Fruit fly (Drosophila melanogaster) whole organism, embryonic: ENCODE measurements around the gene CG4653.
A peak's percentile ranks its signal among the peaks of the same experiment; 100 is the strongest.

Source experiments
- Aef1 ChIP-seq: fragments of 200-800 bp; sonication (Bioruptor generic); IDR thresholded peaks from 3 replicates; pipeline ENCODE4 v1.3.6; 2022; ENCODE audit warnings: missing biosample characterization, missing genetic modification characterization
- Bdp1 ChIP-seq: fragments of 200-800 bp; sonication (Bioruptor generic); optimal IDR thresholded peaks from 3 replicates; lab custom pipeline; 2016; ENCODE audit warnings: missing biosample characterization, missing genetic modification characterization
- CG11398 ChIP-seq: fragments of 200-800 bp; sonication (Bioruptor generic); optimal IDR thresholded peaks from 2 replicates; lab custom pipeline; 2016; ENCODE audit warnings: missing biosample characterization, missing genetic modification characterization
- CG11504 ChIP-seq: fragments of 200-800 bp; sonication (Bioruptor generic); optimal IDR thresholded peaks from 3 replicates; lab custom pipeline; 2019; ENCODE audit warnings: missing biosample characterization, mild to moderate bottlenecking, missing genetic modification characterization, moderate library complexity
- CG11560 ChIP-seq: fragments of 200-800 bp; sonication (Bioruptor generic); IDR thresholded peaks from 3 replicates; pipeline ENCODE4 v1.3.6; 2022; ENCODE audit warnings: missing biosample characterization, missing genetic modification characterization
- CG14860 ChIP-seq: fragments of 200-800 bp; sonication (Bioruptor generic); IDR thresholded peaks from 3 replicates; pipeline ENCODE4 v1.3.6; 2022; ENCODE audit warnings: missing biosample characterization, missing genetic modification characterization; ENCODE audit not compliant: partially characterized antibody
- CG17802 ChIP-seq: fragments of 200-800 bp; sonication (Bioruptor generic); optimal IDR thresholded peaks from 2 replicates; lab custom pipeline; 2018; ENCODE audit warnings: missing biosample characterization, mild to moderate bottlenecking, missing genetic modification characterization, moderate library complexity
- CG17912 ChIP-seq: fragments of 200-800 bp; sonication (Bioruptor generic); optimal IDR thresholded peaks from 2 replicates; lab custom pipeline; 2018; ENCODE audit warnings: missing biosample characterization, mild to moderate bottlenecking, missing genetic modification characterization
- CG1792 ChIP-seq: fragments of 200-800 bp; sonication (Bioruptor generic); optimal IDR thresholded peaks from 2 replicates; lab custom pipeline; 2016; ENCODE audit warnings: missing biosample characterization, missing genetic modification characterization
- CG2678 ChIP-seq: fragments of 200-800 bp; sonication (Bioruptor generic); optimal IDR thresholded peaks from 3 replicates; lab custom pipeline; 2019; ENCODE audit warnings: missing biosample characterization, mild to moderate bottlenecking, missing genetic modification characterization, moderate library complexity
- CG31441 ChIP-seq: fragments of 200-800 bp; sonication (Bioruptor generic); IDR thresholded peaks from 2 replicates; pipeline ENCODE4 v1.3.6; 2022; ENCODE audit warnings: missing biosample characterization, missing genetic modification characterization
- CG3407 ChIP-seq: fragments of 200-800 bp; sonication (Bioruptor generic); optimal IDR thresholded peaks from 2 replicates; lab custom pipeline; 2018; ENCODE audit warnings: missing biosample characterization, mild to moderate bottlenecking, missing genetic modification characterization
- CG4360 ChIP-seq: fragments of 200-800 bp; sonication (Bioruptor generic); IDR thresholded peaks from 2 replicates; pipeline ENCODE4 v1.3.6; 2022; ENCODE audit warnings: missing biosample characterization, missing genetic modification characterization
- CG6254 ChIP-seq: fragments of 200-800 bp; sonication (Bioruptor generic); optimal IDR thresholded peaks from 3 replicates; lab custom pipeline; 2017; ENCODE audit warnings: mild to moderate bottlenecking, missing biosample characterization, missing genetic modification reagents, missing genetic modification characterization
- CG6689 ChIP-seq: fragments of 200-800 bp; sonication (Bioruptor generic); IDR thresholded peaks from 2 replicates; pipeline ENCODE4 v1.3.6; 2022; ENCODE audit warnings: missing biosample characterization, missing genetic modification characterization
- CG7357 ChIP-seq: fragments of 200-800 bp; sonication (Bioruptor generic); IDR thresholded peaks from 3 replicates; pipeline ENCODE4 v1.3.6; 2022; ENCODE audit warnings: missing biosample characterization, missing genetic modification characterization
- CTCF ChIP-seq: fragments of 200-800 bp; sonication (Bioruptor generic); optimal IDR thresholded peaks from 2 replicates; lab custom pipeline; 2017; ENCODE audit warnings: missing biosample characterization, mild to moderate bottlenecking, missing genetic modification characterization, moderate library complexity
- D ChIP-seq, 2 experiments: fragments of 200-800 bp in 1 of 2; fragments of >200 bp in 1 of 2; sonication (Bioruptor generic) in 1 of 2; optimal IDR thresholded peaks; 2 replicates in 1 of 2; 3 replicates in 1 of 2; lab custom pipeline; 2017; ENCODE audit warnings: mild to moderate bottlenecking in 1 of 2, missing biosample characterization in 1 of 2, missing genetic modification characterization in 1 of 2, missing genetic modification reagents in 1 of 2
- Dad ChIP-seq: fragments of 200-800 bp; sonication (Bioruptor generic); optimal IDR thresholded peaks from 3 replicates; lab custom pipeline; 2016; ENCODE audit warnings: missing biosample characterization, missing genetic modification characterization
- Dbx ChIP-seq: fragments of 200-800 bp; sonication (Bioruptor generic); IDR thresholded peaks from 3 replicates; pipeline ENCODE4 v1.3.6; 2022; ENCODE audit warnings: missing biosample characterization, missing genetic modification characterization
- Deaf1 ChIP-seq: fragments of 200-800 bp; optimal IDR thresholded peaks from 3 replicates; lab custom pipeline; 2019; ENCODE audit warnings: missing biosample characterization, mild to moderate bottlenecking, missing genetic modification characterization, moderate library complexity
- Dref ChIP-seq: fragments of 200-800 bp; sonication (Bioruptor generic); IDR thresholded peaks from 2 replicates; pipeline ENCODE4 v1.3.6; 2022; ENCODE audit warnings: missing biosample characterization, missing genetic modification characterization
- Fer3 ChIP-seq: fragments of 200-800 bp; sonication (Bioruptor generic); optimal IDR thresholded peaks from 2 replicates; lab custom pipeline; 2018; ENCODE audit warnings: missing biosample characterization, mild to moderate bottlenecking, missing genetic modification characterization, moderate library complexity
- HLH54F ChIP-seq: fragments of 200-800 bp; sonication (Bioruptor generic); optimal IDR thresholded peaks from 3 replicates; lab custom pipeline; 2016; ENCODE audit warnings: missing biosample characterization, missing genetic modification characterization
- Hmr ChIP-seq: fragments of 200-800 bp; sonication (Bioruptor generic); optimal IDR thresholded peaks from 3 replicates; lab custom pipeline; 2017; ENCODE audit warnings: mild to moderate bottlenecking, missing biosample characterization, missing genetic modification reagents, missing genetic modification characterization
- Lpt ChIP-seq: fragments of >200 bp; optimal IDR thresholded peaks from 2 replicates; lab custom pipeline; 2018; ENCODE audit warnings: missing biosample characterization, missing genetic modification characterization
- MESR4 ChIP-seq: fragments of 200-800 bp; sonication (Bioruptor generic); optimal IDR thresholded peaks from 2 replicates; lab custom pipeline; 2018; ENCODE audit warnings: missing biosample characterization, mild to moderate bottlenecking, missing genetic modification characterization, moderate library complexity
- NC2α ChIP-seq: fragments of 200-800 bp; sonication (Bioruptor generic); optimal IDR thresholded peaks from 2 replicates; lab custom pipeline; 2016; ENCODE audit warnings: missing biosample characterization, missing genetic modification characterization
- Ravus ChIP-seq: fragments of 200-800 bp; sonication (Bioruptor generic); IDR thresholded peaks from 2 replicates; pipeline ENCODE4 v1.3.6; 2022; ENCODE audit warnings: missing biosample characterization, missing genetic modification characterization
- Scr ChIP-seq: fragments of 200-800 bp; sonication (Bioruptor generic); IDR thresholded peaks from 2 replicates; pipeline ENCODE4 v1.3.6; 2022; ENCODE audit warnings: missing biosample characterization, missing genetic modification characterization; ENCODE audit not compliant: partially characterized antibody
- Side ChIP-seq: fragments of 200-800 bp; sonication (Bioruptor generic); optimal IDR thresholded peaks from 2 replicates; lab custom pipeline; 2016; ENCODE audit warnings: missing biosample characterization, missing genetic modification characterization
- Sox102F ChIP-seq: fragments of 200-800 bp; sonication (Bioruptor generic); optimal IDR thresholded peaks from 2 replicates; lab custom pipeline; 2018; ENCODE audit warnings: missing biosample characterization, mild to moderate bottlenecking, missing genetic modification characterization, moderate library complexity
- bigmax ChIP-seq: fragments of 200-800 bp; sonication (Bioruptor generic); optimal IDR thresholded peaks from 2 replicates; lab custom pipeline; 2018; ENCODE audit warnings: missing biosample characterization, mild to moderate bottlenecking, missing genetic modification characterization
- crol ChIP-seq: fragments of 200-800 bp; sonication (Bioruptor generic); IDR thresholded peaks from 2 replicates; pipeline ENCODE4 v1.3.6; 2022; ENCODE audit warnings: missing biosample characterization, missing genetic modification characterization
- kay ChIP-seq: fragments of 200-800 bp; sonication (Bioruptor generic); optimal IDR thresholded peaks from 2 replicates; lab custom pipeline; 2016; ENCODE audit warnings: missing biosample characterization, missing genetic modification characterization
- nau ChIP-seq: fragments of 200-800 bp; sonication (Bioruptor generic); optimal IDR thresholded peaks from 3 replicates; lab custom pipeline; 2017; ENCODE audit warnings: missing biosample characterization, mild to moderate bottlenecking, missing genetic modification characterization, missing genetic modification reagents
- nerfin-2 ChIP-seq: fragments of 200-800 bp; sonication (Bioruptor generic); IDR thresholded peaks from 2 replicates; pipeline ENCODE4 v1.3.6; 2022; ENCODE audit warnings: missing biosample characterization, missing genetic modification characterization; ENCODE audit not compliant: partially characterized antibody
- pan ChIP-seq, 4 experiments: fragments of >200 bp in 3 of 4; fragments of 200-800 bp in 1 of 4; sonication (Bioruptor generic) in 1 of 4; optimal IDR thresholded peaks in 3 of 4; IDR thresholded peaks in 1 of 4; 2 replicates each; pipeline versions ENCODE4 v1.3.6 to Lab custom; 2017 to 2022; ENCODE audit warnings: missing biosample characterization in 2 of 4, missing genetic modification characterization in 2 of 4, mixed read lengths in 1 of 4
- ranshi ChIP-seq: fragments of 200-800 bp; sonication (Bioruptor generic); IDR thresholded peaks from 2 replicates; pipeline ENCODE4 v1.3.6; 2022; ENCODE audit warnings: missing biosample characterization, missing genetic modification characterization
- salm ChIP-seq: fragments of 200-800 bp; sonication (Bioruptor generic); optimal IDR thresholded peaks from 2 replicates; lab custom pipeline; 2018; ENCODE audit warnings: missing biosample characterization, mild to moderate bottlenecking, missing genetic modification characterization
- schlank ChIP-seq: fragments of 200-800 bp; sonication (Bioruptor generic); optimal IDR thresholded peaks from 2 replicates; lab custom pipeline; 2018; ENCODE audit warnings: missing biosample characterization, mild to moderate bottlenecking, missing genetic modification characterization
- sd ChIP-seq: fragments of 200-800 bp; sonication (Bioruptor generic); optimal IDR thresholded peaks from 3 replicates; lab custom pipeline; 2018; ENCODE audit warnings: missing biosample characterization, mild to moderate bottlenecking, missing genetic modification characterization, moderate library complexity
- slbo ChIP-seq: fragments of 200-800 bp; sonication (Bioruptor generic); IDR thresholded peaks from 2 replicates; pipeline ENCODE4 v1.3.6; 2022; ENCODE audit warnings: missing biosample characterization, missing genetic modification characterization
- slp2 ChIP-seq: fragments of 200-800 bp; sonication (Bioruptor generic); optimal IDR thresholded peaks from 2 replicates; lab custom pipeline; 2016; ENCODE audit warnings: missing biosample characterization, missing genetic modification characterization
- tap ChIP-seq: fragments of 200-800 bp; optimal IDR thresholded peaks from 3 replicates; lab custom pipeline; 2019; ENCODE audit warnings: missing biosample characterization, mild to moderate bottlenecking, missing genetic modification characterization, moderate library complexity
- toy ChIP-seq: fragments of 200-800 bp; sonication (Bioruptor generic); IDR thresholded peaks from 2 replicates; pipeline ENCODE4 v1.3.6; 2022; ENCODE audit warnings: missing biosample characterization, missing genetic modification characterization
- vnd ChIP-seq: fragments of 200-800 bp; sonication (Bioruptor generic); IDR thresholded peaks from 3 replicates; pipeline ENCODE4 v1.3.6; 2022; ENCODE audit warnings: missing biosample characterization, missing genetic modification characterization; ENCODE audit not compliant: partially characterized antibody
- wor ChIP-seq: fragments of 200-800 bp; sonication (Bioruptor generic); IDR thresholded peaks from 2 replicates; pipeline ENCODE4 v1.3.6; 2022; ENCODE audit warnings: missing biosample characterization, missing genetic modification characterization
- z ChIP-seq: fragments of 200-800 bp; sonication (Bioruptor generic); IDR thresholded peaks from 3 replicates; pipeline ENCODE4 v1.3.6; 2022; ENCODE audit warnings: missing biosample characterization, missing genetic modification characterization
- zen ChIP-seq: fragments of 200-800 bp; sonication (Bioruptor generic); optimal IDR thresholded peaks from 3 replicates; lab custom pipeline; 2018; ENCODE audit warnings: missing biosample characterization, mild to moderate bottlenecking, missing genetic modification characterization, moderate library complexity

Gene CG4653

dm6 chrX:16691440-16691839 is 12.4 kb upstream of the CG4653 start (continued):
- TF ChIP-seq CG11560 (tag; lab: Robert Waterston, UW) (peak; percentile 59; the same call in 2 of the 3 replicates), toy (0 out of 2 replicates have a peak, but pooled peaks have one; percentile 36), kay (GFP tag; lab: Kevin White, UChicago) (peak; percentile 67), CG31441 (GFP tag; lab: Robert Waterston, UW) (peak; percentile 86), NC2α (GFP tag; lab: Kevin White, UChicago) (peak; percentile 68), MESR4 (GFP tag; lab: Kevin White, UChicago) (peak; percentile 23), CG17912 (GFP tag; lab: Kevin White, UChicago) (no peak), CG1792 (GFP tag; lab: Kevin White, UChicago) (peak; percentile 75), CG6689 (GFP tag; lab: Robert Waterston, UW) (peak; percentile 89), pan (optimal IDR thresholded peaks at IDR 0.05; lab: Kevin White, UChicago) (no peak), pan (GFP tag; optimal IDR thresholded peaks at IDR 0.05 in 1 of 2, IDR thresholded peaks at IDR 0.05 in 1 of 2) (peak in 1 of 2 experiments; percentile 88), CG2678 (tag; lab: Kevin White, UChicago) (peak; percentile 84), slp2 (GFP tag; lab: Kevin White, UChicago) (peak; percentile 78), schlank (tag; lab: Kevin White, UChicago) (peak; percentile 37), Aef1 (GFP tag; lab: Robert Waterston, UW) (peak; percentile 80), slbo (GFP tag; lab: Robert Waterston, UW) (peak; percentile 82), wor (GFP tag; lab: Robert Waterston, UW) (peak; percentile 77), Lpt (GFP tag; lab: Kevin White, UChicago) (no peak), Deaf1 (peak; percentile 44), Bdp1 (GFP tag; lab: Kevin White, UChicago) (peak; percentile 73), zen (tag; lab: Kevin White, UChicago) (peak; percentile 74), CG11504 (tag; lab: Kevin White, UChicago) (peak; percentile 88), Fer3 (tag; lab: Kevin White, UChicago) (peak; percentile 69), CG17802 (tag; lab: Kevin White, UChicago) (peak; percentile 74), ranshi (peak; percentile 87), Ravus (GFP tag; lab: Robert Waterston, UW) (peak; percentile 37; the same call in 1 of the 2 replicates), CG11398 (GFP tag; lab: Kevin White, UChicago) (peak; percentile 84), nerfin-2 (GFP tag; lab: Robert Waterston, UW) (no peak), Sox102F (GFP tag; lab: Kevin White, UChicago) (peak; percentile 93), CG6254 (GFP tag; lab: Kevin White, UChicago) (peak; percentile 86), CTCF (GFP tag; lab: Kevin White, UChicago) (peak; percentile 49), sd (tag; lab: Kevin White, UChicago) (peak; percentile 69), bigmax (GFP tag; lab: Kevin White, UChicago) (no peak), Dbx (GFP tag; lab: Robert Waterston, UW) (no peak), tap (tag; lab: Kevin White, UChicago) (peak; percentile 88), z (peak; percentile 69; the same call in 2 of the 3 replicates), salm (tag; lab: Kevin White, UChicago) (peak; percentile 80), CG14860 (no peak), crol (peak; percentile 52), Scr (GFP tag; lab: Robert Waterston, UW) (no peak), CG7357 (GFP tag; lab: Robert Waterston, UW) (peak; percentile 76), Side (peak; percentile 83), Dref (GFP tag; lab: Robert Waterston, UW) (no peak), HLH54F (GFP tag; lab: Kevin White, UChicago) (peak; percentile 66), Hmr (GFP tag; lab: Kevin White, UChicago) (peak; percentile 61), vnd (GFP tag; lab: Robert Waterston, UW) (no peak), nau (GFP tag; lab: Kevin White, UChicago) (peak; percentile 73), Dad (GFP tag; lab: Kevin White, UChicago) (peak; percentile 87), CG3407 (peak; percentile 84), CG4360 (GFP tag; lab: Robert Waterston, UW) (peak; percentile 68), D (optimal IDR thresholded peaks at IDR 0.05; lab: Kevin White, UChicago) (no peak), D (GFP tag; optimal IDR thresholded peaks at IDR 0.05; lab: Kevin White, UChicago) (peak; percentile 88)
